Worm (Caenorhabditis elegans) whole organism, early embryonic: ENCODE measurements around the gene F56H9.6.

ENCODE experiments used
- ama-1 ChIP-seq: fragments of 150-350 bp; optimal IDR thresholded peaks from 2 replicates; lab custom pipeline; 2014
- hmg-4 ChIP-seq: fragments of 200-800 bp; sonication (Bioruptor generic); optimal IDR thresholded peaks from 2 replicates; lab custom pipeline; 2018; ENCODE audit warnings: mild to moderate bottlenecking, missing genetic modification characterization, missing compliant biosample characterization
- pes-1 ChIP-seq: fragments of 200-800 bp; sonication (Bioruptor generic); IDR thresholded peaks from 2 replicates; pipeline ENCODE4 v1.3.6; 2022; ENCODE audit warnings: missing genetic modification reagents, missing genetic modification characterization, missing compliant biosample characterization
- tbx-11 ChIP-seq: fragments of 200-800 bp; sonication (Bioruptor generic); IDR thresholded peaks from 2 replicates; pipeline ENCODE4 v1.3.6; 2022; ENCODE audit warnings: missing genetic modification characterization, missing compliant biosample characterization

ce11 chrV:12679292-12679691, 49.6 kb upstream of the F56H9.6 start:
- TF ChIP-seq tbx-11 = no peak
- TF ChIP-seq ama-1 = no peak
- TF ChIP-seq pes-1 (GFP tag; lab: Robert Waterston, UW) = no peak
- TF ChIP-seq hmg-4 (GFP tag; lab: Kevin White, UChicago) = no peak
